Fruit fly (Drosophila melanogaster): ENCODE results near the gene Cnx99A.
A peak's percentile ranks its signal among the peaks of the same experiment; 100 is the strongest.

Cnx99A gene

dm6 chr3R:29299758-29300437, 19.5 kb downstream of the Cnx99A start (continued):
- peak in 1 of 2 experiments; percentile 4 for TF ChIP-seq eve (GFP tag; optimal IDR thresholded peaks at IDR 0.05)
- TF ChIP-seq CG10462 (GFP tag; optimal IDR thresholded peaks at IDR 0.05) = no peak
- TF ChIP-seq sens (GFP tag) = peak; percentile 74
- TF ChIP-seq zf30C (GFP tag; optimal IDR thresholded peaks at IDR 0.05) = peak; percentile 67
- peak; percentile 52 for TF ChIP-seq nom (GFP tag; optimal IDR thresholded peaks at IDR 0.05)

DNA sequence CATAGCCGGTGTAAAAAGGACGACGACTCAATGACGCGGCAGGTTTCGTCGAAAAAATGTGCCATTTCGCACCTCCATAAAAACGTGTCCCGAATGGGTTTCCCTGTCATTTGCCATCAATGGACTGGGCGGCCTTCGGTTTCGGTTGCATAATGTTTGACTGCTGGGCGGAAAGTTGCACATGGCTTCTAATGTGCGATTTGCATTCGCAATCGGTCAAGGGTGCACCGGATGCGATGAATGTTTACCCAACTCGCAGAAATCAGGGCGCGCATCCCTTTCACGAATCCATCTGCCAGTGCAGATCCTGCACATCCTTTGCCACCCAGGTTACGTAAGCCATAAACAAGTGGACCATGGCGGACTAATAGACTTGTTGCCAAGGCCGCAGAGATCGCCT, 21.6 kb downstream of the Cnx99A start:
- TF ChIP-seq CoRest (tag; optimal IDR thresholded peaks at IDR 0.05) = no peak
- TF ChIP-seq tll (GFP tag; optimal IDR thresholded peaks at IDR 0.05) = peak in 1 of 2 experiments; percentile 77
- no peak for TF ChIP-seq sim (GFP tag; IDR thresholded peaks at IDR 0.05)
- no peak for TF ChIP-seq CG9609 (GFP tag; optimal IDR thresholded peaks at IDR 0.05)
- TF ChIP-seq gro (GFP tag; optimal IDR thresholded peaks at IDR 0.05) = no peak
- peak; percentile 74 for TF ChIP-seq D (optimal IDR thresholded peaks at IDR 0.05)
- TF ChIP-seq D (GFP tag; optimal IDR thresholded peaks at IDR 0.05) = no peak
- TF ChIP-seq zen (tag; optimal IDR thresholded peaks at IDR 0.05) = peak; percentile 26
- TF ChIP-seq Dip3 (GFP tag; optimal IDR thresholded peaks at IDR 0.05) = no peak
- TF ChIP-seq Hey (tag; optimal IDR thresholded peaks at IDR 0.05) = no peak
- no peak for TF ChIP-seq bowl (GFP tag; IDR thresholded peaks at IDR 0.05)
- no peak for TF ChIP-seq hkb (optimal IDR thresholded peaks at IDR 0.05)
- TF ChIP-seq hkb (GFP tag; IDR thresholded peaks at IDR 0.05) = no peak
- TF ChIP-seq cad (GFP tag; optimal IDR thresholded peaks at IDR 0.05) = peak; percentile 55
- TF ChIP-seq CG13894 (tag; optimal IDR thresholded peaks at IDR 0.05) = no peak
- TF ChIP-seq D19A (tag; optimal IDR thresholded peaks at IDR 0.05) = no peak
- no peak for TF ChIP-seq CG17612 (GFP tag; IDR thresholded peaks at IDR 0.05)
- TF ChIP-seq Max (GFP tag; optimal IDR thresholded peaks at IDR 0.05) = no peak
- TF ChIP-seq Med (GFP tag) = no peak
- no peak for TF ChIP-seq dm (GFP tag; optimal IDR thresholded peaks at IDR 0.05)
- no peak for TF ChIP-seq Adf1 (GFP tag; IDR thresholded peaks at IDR 0.05)
- TF ChIP-seq ATbp (GFP tag; optimal IDR thresholded peaks at IDR 0.05) = no peak
- no peak for TF ChIP-seq fd3F (GFP tag; optimal IDR thresholded peaks at IDR 0.05)
- no peak for TF ChIP-seq CG6791 (GFP tag; IDR thresholded peaks at IDR 0.05; ENCODE audit: partially characterized antibody)
- no peak for TF ChIP-seq hth (optimal IDR thresholded peaks at IDR 0.05)
- TF ChIP-seq nom (GFP tag; optimal IDR thresholded peaks at IDR 0.05) = no peak

dm6 chr3R:29297080-29297479, 22.4 kb downstream of the Cnx99A start, which contains the start of gene CG14506:
Gene CG14506 (minus strand): TSS chr3R:29297180.
- TF ChIP-seq Atf3 (GFP tag; optimal IDR thresholded peaks at IDR 0.05) (no peak), Rx (GFP tag; IDR thresholded peaks at IDR 0.05) (no peak), Dbx (GFP tag; IDR thresholded peaks at IDR 0.05) (no peak), ewg (GFP tag; optimal IDR thresholded peaks at IDR 0.05) (no peak), cg (GFP tag; optimal IDR thresholded peaks at IDR 0.05) (no peak), D (optimal IDR thresholded peaks at IDR 0.05) (no peak), D (GFP tag; optimal IDR thresholded peaks at IDR 0.05) (no peak), CG4730 (GFP tag; IDR thresholded peaks at IDR 0.05) (no peak), HLH4C (GFP tag; IDR thresholded peaks at IDR 0.05; ENCODE audit: partially characterized antibody) (no peak), CG7839 (tag; optimal IDR thresholded peaks at IDR 0.05) (no peak), CG15479 (GFP tag; optimal IDR thresholded peaks at IDR 0.05) (no peak), CG6175 (GFP tag; IDR thresholded peaks at IDR 0.05) (no peak), CG3407 (GFP tag; optimal IDR thresholded peaks at IDR 0.05) (no peak), Hr51 (GFP tag; optimal IDR thresholded peaks at IDR 0.05) (no peak), tio (GFP tag; optimal IDR thresholded peaks at IDR 0.05) (no peak), Oli (tag; optimal IDR thresholded peaks at IDR 0.05) (no peak), CG7271 (tag; optimal IDR thresholded peaks at IDR 0.05) (no peak)
